Fruit fly (Drosophila melanogaster) whole organism, embryonic: Measurements from ENCODE around the gene Rab3-GAP.
A peak's percentile ranks its signal among the peaks of the same experiment; 100 is the strongest.

Experiments
- B-H1 ChIP-seq: fragments of 200-800 bp; sonication (Bioruptor generic); IDR thresholded peaks from 3 replicates; pipeline ENCODE4 v1.3.6; 2022; ENCODE audit warnings: missing biosample characterization, missing genetic modification characterization
- Bteb2 ChIP-seq: fragments of 200-800 bp; sonication (Bioruptor generic); optimal IDR thresholded peaks from 2 replicates; lab custom pipeline; 2016; ENCODE audit warnings: missing biosample characterization, missing genetic modification characterization
- CG10209 ChIP-seq: fragments of 200-800 bp; sonication (Bioruptor generic); optimal IDR thresholded peaks from 3 replicates; lab custom pipeline; 2017; ENCODE audit warnings: missing biosample characterization, mild to moderate bottlenecking, missing genetic modification characterization, missing genetic modification reagents
- CG10267 ChIP-seq: fragments of 200-800 bp; sonication (Bioruptor generic); optimal IDR thresholded peaks from 2 replicates; lab custom pipeline; 2018; ENCODE audit warnings: missing biosample characterization, mild to moderate bottlenecking, missing genetic modification characterization, moderate library complexity
- CG10366 ChIP-seq: fragments of 200-800 bp; sonication (Bioruptor generic); IDR thresholded peaks from 2 replicates; pipeline ENCODE4 v1.3.6; 2022; ENCODE audit warnings: missing biosample characterization, missing genetic modification characterization
- CG10959 ChIP-seq: fragments of 200-800 bp; sonication (Bioruptor generic); IDR thresholded peaks from 2 replicates; pipeline ENCODE4 v1.3.6; 2022; ENCODE audit warnings: missing biosample characterization, missing genetic modification characterization
- CG11085 ChIP-seq: fragments of 200-800 bp; sonication (Bioruptor generic); IDR thresholded peaks from 2 replicates; pipeline ENCODE4 v1.3.6; 2022; ENCODE audit warnings: missing biosample characterization, missing genetic modification characterization
- CG11695 ChIP-seq: fragments of 200-800 bp; sonication (Bioruptor generic); IDR thresholded peaks from 3 replicates; pipeline ENCODE4 v1.3.6; 2022; ENCODE audit warnings: missing biosample characterization, missing genetic modification characterization
- CG12299 ChIP-seq: fragments of 200-800 bp; sonication (Bioruptor generic); optimal IDR thresholded peaks from 2 replicates; lab custom pipeline; 2018; ENCODE audit warnings: missing biosample characterization, mild to moderate bottlenecking, missing genetic modification characterization
- CG12744 ChIP-seq: fragments of 200-800 bp; sonication (Bioruptor generic); optimal IDR thresholded peaks from 2 replicates; lab custom pipeline; 2016; ENCODE audit warnings: missing biosample characterization, missing genetic modification characterization
- CG12769 ChIP-seq: fragments of 200-800 bp; sonication (Bioruptor generic); optimal IDR thresholded peaks from 2 replicates; lab custom pipeline; 2019; ENCODE audit warnings: missing biosample characterization, mild to moderate bottlenecking, missing genetic modification characterization, moderate library complexity
- CG1792 ChIP-seq: fragments of 200-800 bp; sonication (Bioruptor generic); optimal IDR thresholded peaks from 2 replicates; lab custom pipeline; 2016; ENCODE audit warnings: missing biosample characterization, missing genetic modification characterization
- CG2120 ChIP-seq: fragments of 200-800 bp; sonication (Bioruptor generic); optimal IDR thresholded peaks from 3 replicates; lab custom pipeline; 2016; ENCODE audit warnings: missing biosample characterization, missing genetic modification characterization
- CG34376 ChIP-seq: fragments of 200-800 bp; sonication (Bioruptor generic); optimal IDR thresholded peaks from 2 replicates; lab custom pipeline; 2018; ENCODE audit warnings: missing biosample characterization, mild to moderate bottlenecking, missing genetic modification characterization
- CG4617 ChIP-seq: fragments of 200-800 bp; sonication (Bioruptor generic); optimal IDR thresholded peaks from 3 replicates; lab custom pipeline; 2016; ENCODE audit warnings: missing biosample characterization, missing genetic modification characterization, borderline replicate concordance
- CG7372 ChIP-seq: fragments of 200-800 bp; sonication (Bioruptor generic); IDR thresholded peaks from 2 replicates; pipeline ENCODE4 v1.3.6; 2022; ENCODE audit warnings: missing biosample characterization, missing genetic modification characterization
- CG8290 ChIP-seq, 3 experiments: fragments of 200-800 bp; sonication (Bioruptor generic); optimal IDR thresholded peaks; 2 replicates each; lab custom pipeline; 2016 to 2019; ENCODE audit warnings: missing biosample characterization in 3 of 3, missing genetic modification characterization in 3 of 3, mild to moderate bottlenecking in 2 of 3, moderate library complexity in 1 of 3
- CG8478 ChIP-seq: fragments of >200 bp; optimal IDR thresholded peaks from 2 replicates; lab custom pipeline; 2018
- CG9215 ChIP-seq: fragments of 200-800 bp; sonication (Bioruptor generic); IDR thresholded peaks from 2 replicates; pipeline ENCODE4 v1.3.6; 2022; ENCODE audit warnings: missing biosample characterization, missing genetic modification characterization
- Dek ChIP-seq: fragments of 200-800 bp; sonication (Bioruptor generic); optimal IDR thresholded peaks from 3 replicates; lab custom pipeline; 2019; ENCODE audit warnings: missing biosample characterization, mild to moderate bottlenecking, missing genetic modification characterization, moderate library complexity
- Gsc ChIP-seq: fragments of 200-800 bp; sonication (Bioruptor generic); IDR thresholded peaks from 2 replicates; pipeline ENCODE4 v1.3.6; 2022; ENCODE audit warnings: missing biosample characterization, missing genetic modification characterization
- Hr51 ChIP-seq, 2 experiments: fragments of 200-800 bp; sonication (Bioruptor generic); optimal IDR thresholded peaks; 2 replicates in 1 of 2; 3 replicates in 1 of 2; lab custom pipeline; 2016 to 2018; ENCODE audit warnings: missing biosample characterization in 2 of 2, missing genetic modification characterization in 2 of 2, mild to moderate bottlenecking in 1 of 2, moderate library complexity in 1 of 2
- NC2β ChIP-seq: fragments of 200-800 bp; sonication (Bioruptor generic); optimal IDR thresholded peaks from 2 replicates; lab custom pipeline; 2016; ENCODE audit warnings: missing biosample characterization, missing genetic modification characterization
- Rx ChIP-seq: fragments of 200-800 bp; sonication (Bioruptor generic); IDR thresholded peaks from 2 replicates; pipeline ENCODE4 v1.3.6; 2022; ENCODE audit warnings: missing biosample characterization, missing genetic modification characterization
- Side ChIP-seq: fragments of 200-800 bp; sonication (Bioruptor generic); optimal IDR thresholded peaks from 2 replicates; lab custom pipeline; 2016; ENCODE audit warnings: missing biosample characterization, missing genetic modification characterization
- Sox100B ChIP-seq: fragments of 200-800 bp; sonication (Bioruptor generic); optimal IDR thresholded peaks from 3 replicates; lab custom pipeline; 2018; ENCODE audit warnings: missing biosample characterization, mild to moderate bottlenecking, missing genetic modification characterization
- Sry-δ ChIP-seq: fragments of 200-800 bp; sonication (Bioruptor generic); optimal IDR thresholded peaks from 2 replicates; lab custom pipeline; 2016; ENCODE audit warnings: missing biosample characterization, missing genetic modification characterization
- Taf1 ChIP-seq: fragments of 200-800 bp; sonication (Bioruptor generic); IDR thresholded peaks from 2 replicates; pipeline ENCODE4 v1.3.6; 2022; ENCODE audit warnings: missing biosample characterization, missing genetic modification characterization
- ash1 ChIP-seq: fragments of 200-800 bp; sonication (Bioruptor generic); optimal IDR thresholded peaks from 2 replicates; lab custom pipeline; 2018; ENCODE audit warnings: missing biosample characterization, mild to moderate bottlenecking, missing genetic modification characterization
- cad ChIP-seq: fragments of >200 bp; optimal IDR thresholded peaks from 2 replicates; lab custom pipeline; 2017; ENCODE audit warnings: missing biosample characterization, missing genetic modification characterization
- corto ChIP-seq: fragments of 200-800 bp; sonication (Bioruptor generic); optimal IDR thresholded peaks from 2 replicates; lab custom pipeline; 2016; ENCODE audit warnings: missing biosample characterization, mild to moderate bottlenecking, missing genetic modification characterization, moderate library complexity
- croc ChIP-seq: fragments of 200-800 bp; sonication (Bioruptor generic); conservative IDR thresholded peaks from 3 replicates; pipeline ENCODE4 v1.3.6; 2022; ENCODE audit warnings: missing biosample characterization, missing genetic modification characterization
- dysf ChIP-seq: fragments of 200-800 bp; sonication (Bioruptor generic); IDR thresholded peaks from 3 replicates; pipeline ENCODE4 v1.3.6; 2022; ENCODE audit warnings: missing biosample characterization, missing genetic modification characterization
- ems ChIP-seq: fragments of 200-800 bp; sonication (Bioruptor generic); optimal IDR thresholded peaks from 3 replicates; lab custom pipeline; 2016; ENCODE audit warnings: missing biosample characterization, missing genetic modification characterization
- exex ChIP-seq: fragments of 200-800 bp; sonication (Bioruptor generic); optimal IDR thresholded peaks from 4 replicates; lab custom pipeline; 2018; ENCODE audit warnings: missing biosample characterization, mild to moderate bottlenecking, missing genetic modification characterization, moderate library complexity
- h ChIP-seq: fragments of >200 bp; optimal IDR thresholded peaks from 2 replicates; lab custom pipeline; 2017
- insv ChIP-seq, 2 experiments: fragments of 200-800 bp; sonication (Bioruptor generic); optimal IDR thresholded peaks; 3 replicates each; lab custom pipeline; 2016 to 2018; ENCODE audit warnings: missing biosample characterization in 2 of 2, missing genetic modification characterization in 2 of 2
- mirr ChIP-seq: fragments of 200-800 bp; sonication (Bioruptor generic); optimal IDR thresholded peaks from 3 replicates; lab custom pipeline; 2018; ENCODE audit warnings: missing biosample characterization, mild to moderate bottlenecking, missing genetic modification characterization
- nerfin-1 ChIP-seq: fragments of 200-800 bp; sonication (Bioruptor generic); optimal IDR thresholded peaks from 3 replicates; lab custom pipeline; 2019; ENCODE audit warnings: missing biosample characterization, mild to moderate bottlenecking, missing genetic modification characterization, moderate library complexity
- nmo ChIP-seq: fragments of 200-800 bp; sonication (Bioruptor generic); optimal IDR thresholded peaks from 2 replicates; lab custom pipeline; 2018; ENCODE audit warnings: missing biosample characterization, mild to moderate bottlenecking, missing genetic modification characterization, moderate library complexity
- odd ChIP-seq: fragments of 200-800 bp; sonication (Bioruptor generic); optimal IDR thresholded peaks from 2 replicates; lab custom pipeline; 2017; ENCODE audit warnings: missing biosample characterization, mild to moderate bottlenecking, missing genetic modification characterization
- p53 ChIP-seq: fragments of 200-800 bp; sonication (Bioruptor generic); optimal IDR thresholded peaks from 2 replicates; lab custom pipeline; 2016; ENCODE audit warnings: missing biosample characterization, missing genetic modification characterization
- peb ChIP-seq: fragments of 200-800 bp; sonication (Bioruptor generic); IDR thresholded peaks from 2 replicates; pipeline ENCODE4 v1.3.6; 2022; ENCODE audit warnings: missing biosample characterization, missing genetic modification characterization
- pita ChIP-seq: fragments of 200-800 bp; sonication (Bioruptor generic); optimal IDR thresholded peaks from 2 replicates; lab custom pipeline; 2017; ENCODE audit warnings: missing biosample characterization, mild to moderate bottlenecking, missing genetic modification characterization
- prd ChIP-seq, 3 experiments: fragments of >200 bp in 2 of 3; fragments of 200-800 bp in 1 of 3; sonication (Bioruptor generic) in 1 of 3; optimal IDR thresholded peaks in 2 of 3; IDR thresholded peaks in 1 of 3; 2 replicates in 2 of 3; 3 replicates in 1 of 3; pipeline versions ENCODE4 v1.3.6 to Lab custom; 2017 to 2022; ENCODE audit warnings: missing biosample characterization in 1 of 3, missing genetic modification characterization in 1 of 3
- psq ChIP-seq: fragments of 200-800 bp; sonication (Bioruptor generic); optimal IDR thresholded peaks from 2 replicates; lab custom pipeline; 2017; ENCODE audit warnings: missing biosample characterization, missing genetic modification characterization
- sim ChIP-seq: fragments of 200-800 bp; sonication (Bioruptor generic); IDR thresholded peaks from 2 replicates; pipeline ENCODE4 v1.3.6; 2022; ENCODE audit warnings: missing biosample characterization, missing genetic modification characterization
- stc ChIP-seq: fragments of 200-800 bp; sonication (Bioruptor generic); IDR thresholded peaks from 2 replicates; pipeline ENCODE4 v1.3.6; 2022; ENCODE audit warnings: missing biosample characterization, missing genetic modification characterization

The Rab3-GAP gene

dm6 chr2L:12026458-12027431 is 36.2 kb downstream of the Rab3-GAP start (continued):
- TF ChIP-seq CG11695 (GFP tag; lab: Robert Waterston, UW) (peak; percentile 43; the same call in 1 of the 3 replicates), cad (GFP tag; lab: Kevin White, UChicago) (no peak), psq (GFP tag; lab: Kevin White, UChicago) (no peak), exex (tag; lab: Kevin White, UChicago) (peak; percentile 52), CG11085 (GFP tag; lab: Robert Waterston, UW) (peak; percentile 63), CG7372 (GFP tag; lab: Robert Waterston, UW) (no peak), Hr51 (GFP tag; optimal IDR thresholded peaks at IDR 0.05; lab: Kevin White, UChicago) (peak in 1 of 2 experiments; percentile 75), stc (GFP tag; lab: Robert Waterston, UW) (0 out of 2 replicates have a peak, but pooled peaks have one; percentile 25), nerfin-1 (tag; lab: Kevin White, UChicago) (peak; percentile 3), sim (no peak), CG12299 (tag; lab: Kevin White, UChicago) (no peak), Side (no peak), Bteb2 (GFP tag; lab: Kevin White, UChicago) (peak; percentile 10), Sry-δ (GFP tag; lab: Kevin White, UChicago) (peak; percentile 29), mirr (peak; percentile 10), B-H1 (GFP tag; lab: Robert Waterston, UW) (peak; percentile 20; the same call in 1 of the 3 replicates), CG8478 (lab: Kevin White, UChicago) (no peak), CG10267 (tag; lab: Kevin White, UChicago) (peak; percentile 27), CG9215 (GFP tag; lab: Robert Waterston, UW) (no peak), CG10209 (GFP tag; lab: Kevin White, UChicago) (peak; percentile 70), CG1792 (GFP tag; lab: Kevin White, UChicago) (no peak), odd (peak; percentile 53), CG34376 (no peak), peb (GFP tag; lab: Robert Waterston, UW) (no peak), croc (GFP tag; lab: Robert Waterston, UW) (no peak; the same call in 2 of the 3 replicates), Gsc (GFP tag; lab: Robert Waterston, UW) (no peak), CG10366 (GFP tag; lab: Robert Waterston, UW) (peak; percentile 25; the same call in 1 of the 2 replicates), pita (GFP tag; lab: Kevin White, UChicago) (no peak), dysf (GFP tag; lab: Robert Waterston, UW) (peak; percentile 65), CG12769 (tag; lab: Kevin White, UChicago) (peak; percentile 22), ems (GFP tag; lab: Kevin White, UChicago) (no peak), CG2120 (GFP tag; lab: Kevin White, UChicago) (peak; percentile 33), Dek (tag; lab: Kevin White, UChicago) (peak; percentile 7), Sox100B (GFP tag; lab: Kevin White, UChicago) (peak; percentile 78), CG10959 (GFP tag; lab: Robert Waterston, UW) (no peak), CG4617 (no peak), NC2β (GFP tag; lab: Kevin White, UChicago) (peak; percentile 34), h (lab: Kevin White, UChicago) (no peak), CG8290 (GFP tag; optimal IDR thresholded peaks at IDR 0.05; lab: Kevin White, UChicago) (no peak), CG8290 (tag; optimal IDR thresholded peaks at IDR 0.05; lab: Kevin White, UChicago) (peak in 1 of 2 experiments; percentile 69), prd (optimal IDR thresholded peaks at IDR 0.05; lab: Kevin White, UChicago) (no peak), prd (GFP tag; IDR thresholded peaks at IDR 0.05; lab: Robert Waterston, UW) (peak; percentile 71), Taf1 (GFP tag; lab: Robert Waterston, UW) (peak; percentile 29; the same call in 1 of the 2 replicates), Rx (peak; percentile 33; the same call in 1 of the 2 replicates), nmo (peak; percentile 78), p53 (GFP tag; lab: Kevin White, UChicago) (no peak), ash1 (no peak), insv (GFP tag; optimal IDR thresholded peaks at IDR 0.05; lab: Kevin White, UChicago) (no peak), CG12744 (GFP tag; lab: Kevin White, UChicago) (no peak), corto (GFP tag; lab: Kevin White, UChicago) (peak; percentile 22)
